Worm (Caenorhabditis elegans) whole organism, L4 larva: ENCODE measurements around the gene srh-74.

ENCODE experiments used
- ama-1 ChIP-seq: fragments of 150-350 bp; optimal IDR thresholded peaks from 2 replicates; lab custom pipeline; 2014; ENCODE audit warnings: inconsistent platforms, mixed read lengths
- mdl-1 ChIP-seq, 2 experiments: fragments of 150-350 bp in 1 of 2; sonication (generic microtip) in 1 of 2; optimal IDR thresholded peaks; 2 replicates each; lab custom pipeline; 2014 to 2017; ENCODE audit warnings: missing biosample characterization in 2 of 2, missing genetic modification characterization in 2 of 2
- nhr-28 ChIP-seq: fragments of 150-350 bp; optimal IDR thresholded peaks from 2 replicates; lab custom pipeline; 2014; ENCODE audit warnings: missing biosample characterization, missing genetic modification characterization
- vab-7 ChIP-seq: fragments of 200-800 bp; sonication (Bioruptor generic); IDR thresholded peaks from 2 replicates; pipeline ENCODE4 v1.3.6; 2022; ENCODE audit warnings: missing genetic modification reagents, missing genetic modification characterization, missing compliant biosample characterization

ce11 chrV:11011807-11012206, 36.8 kb downstream of the srh-74 start:
- TF ChIP-seq vab-7 (GFP tag; lab: Robert Waterston, UW) (no peak), nhr-28 (tag; lab: Kevin White, UChicago) (peak; percentile 6), mdl-1 (tag; optimal IDR thresholded peaks at IDR 0.05; lab: Kevin White, UChicago) (no peak), ama-1 (lab: Kevin White, UChicago) (no peak)
